Fruit fly (Drosophila melanogaster) whole organism, embryonic: ENCODE results near the gene CG43085.

Experiments used
- Bgb ChIP-seq: fragments of 200-800 bp; sonication (Bioruptor generic); IDR thresholded peaks from 2 replicates; pipeline ENCODE4 v1.3.6; 2022; ENCODE audit warnings: missing biosample characterization, missing genetic modification characterization; ENCODE audit not compliant: partially characterized antibody
- Blimp-1 ChIP-seq: fragments of 200-800 bp; sonication (Bioruptor generic); optimal IDR thresholded peaks from 3 replicates; lab custom pipeline; 2018; ENCODE audit warnings: missing biosample characterization, missing genetic modification characterization, mild to moderate bottlenecking, moderate library complexity, missing genetic modification reagents
- Bteb2 ChIP-seq: fragments of 200-800 bp; sonication (Bioruptor generic); optimal IDR thresholded peaks from 2 replicates; lab custom pipeline; 2016; ENCODE audit warnings: missing biosample characterization, missing genetic modification characterization
- CG10431 ChIP-seq: fragments of 200-800 bp; sonication (Bioruptor generic); optimal IDR thresholded peaks from 3 replicates; lab custom pipeline; 2018; ENCODE audit warnings: missing biosample characterization, mild to moderate bottlenecking, missing genetic modification characterization
- CG10543 ChIP-seq: fragments of 200-800 bp; sonication (Bioruptor generic); optimal IDR thresholded peaks from 3 replicates; lab custom pipeline; 2017; ENCODE audit warnings: missing biosample characterization, mild to moderate bottlenecking, missing genetic modification characterization, moderate library complexity
- CG11504 ChIP-seq: fragments of 200-800 bp; sonication (Bioruptor generic); optimal IDR thresholded peaks from 3 replicates; lab custom pipeline; 2019; ENCODE audit warnings: missing biosample characterization, mild to moderate bottlenecking, missing genetic modification characterization, moderate library complexity
- CG12104 ChIP-seq: fragments of 200-800 bp; sonication (Bioruptor generic); optimal IDR thresholded peaks from 3 replicates; lab custom pipeline; 2016; ENCODE audit warnings: missing biosample characterization, missing genetic modification characterization
- CG12942 ChIP-seq: fragments of 200-800 bp; sonication (Bioruptor generic); optimal IDR thresholded peaks from 3 replicates; lab custom pipeline; 2016; ENCODE audit warnings: missing biosample characterization, missing genetic modification characterization
- CG13775 ChIP-seq: fragments of 200-800 bp; sonication (Bioruptor generic); optimal IDR thresholded peaks from 3 replicates; lab custom pipeline; 2017; ENCODE audit warnings: missing biosample characterization, mild to moderate bottlenecking, missing genetic modification characterization
- CG14860 ChIP-seq: fragments of 200-800 bp; sonication (Bioruptor generic); IDR thresholded peaks from 3 replicates; pipeline ENCODE4 v1.3.6; 2022; ENCODE audit warnings: missing biosample characterization, missing genetic modification characterization; ENCODE audit not compliant: partially characterized antibody
- CG16779 ChIP-seq: fragments of 200-800 bp; sonication (Bioruptor generic); IDR thresholded peaks from 2 replicates; pipeline ENCODE4 v1.3.6; 2022; ENCODE audit warnings: missing biosample characterization, missing genetic modification characterization
- CG16815 ChIP-seq: fragments of 200-800 bp; sonication (Bioruptor generic); optimal IDR thresholded peaks from 3 replicates; lab custom pipeline; 2017; ENCODE audit warnings: missing biosample characterization, mild to moderate bottlenecking, missing genetic modification characterization
- CG2199 ChIP-seq: fragments of 200-800 bp; sonication (Bioruptor generic); IDR thresholded peaks from 3 replicates; pipeline ENCODE4 v1.3.6; 2022; ENCODE audit warnings: missing biosample characterization, missing genetic modification characterization
- CG2712 ChIP-seq: fragments of 200-800 bp; optimal IDR thresholded peaks from 3 replicates; lab custom pipeline; 2019; ENCODE audit warnings: missing biosample characterization, mild to moderate bottlenecking, missing genetic modification characterization, moderate library complexity
- CG3163 ChIP-seq: fragments of 200-800 bp; sonication (Bioruptor generic); optimal IDR thresholded peaks from 3 replicates; lab custom pipeline; 2016; ENCODE audit warnings: missing biosample characterization, missing genetic modification characterization
- CG34422 ChIP-seq: fragments of 200-800 bp; sonication (Bioruptor generic); IDR thresholded peaks from 3 replicates; pipeline ENCODE4 v1.3.6; 2022; ENCODE audit warnings: missing biosample characterization, missing genetic modification characterization
- CG4424 ChIP-seq: fragments of 200-800 bp; sonication (Bioruptor generic); optimal IDR thresholded peaks from 3 replicates; lab custom pipeline; 2016; ENCODE audit warnings: missing biosample characterization, missing genetic modification characterization
- CG4730 ChIP-seq: fragments of 200-800 bp; sonication (Bioruptor generic); IDR thresholded peaks from 2 replicates; pipeline ENCODE4 v1.3.6; 2022; ENCODE audit warnings: missing biosample characterization, missing genetic modification characterization
- CG9797 ChIP-seq: fragments of 200-800 bp; sonication (Bioruptor generic); optimal IDR thresholded peaks from 3 replicates; lab custom pipeline; 2018; ENCODE audit warnings: missing biosample characterization, mild to moderate bottlenecking, missing genetic modification characterization
- CG9932 ChIP-seq: fragments of 200-800 bp; sonication (Bioruptor generic); IDR thresholded peaks from 2 replicates; pipeline ENCODE4 v1.3.6; 2022; ENCODE audit warnings: missing biosample characterization, missing genetic modification characterization
- Drgx ChIP-seq: fragments of 200-800 bp; sonication (Bioruptor generic); IDR thresholded peaks from 2 replicates; pipeline ENCODE4 v1.3.6; 2022; ENCODE audit warnings: missing biosample characterization, missing genetic modification characterization
- Elba2 ChIP-seq: fragments of 200-800 bp; sonication (Bioruptor generic); optimal IDR thresholded peaks from 3 replicates; lab custom pipeline; 2016; ENCODE audit warnings: missing biosample characterization, missing genetic modification characterization
- HmgD ChIP-seq: fragments of 200-800 bp; sonication (Bioruptor generic); optimal IDR thresholded peaks from 3 replicates; lab custom pipeline; 2016; ENCODE audit warnings: missing biosample characterization, missing genetic modification characterization
- Sin3A ChIP-seq: fragments of >200 bp; optimal IDR thresholded peaks from 2 replicates; lab custom pipeline; 2018
- Trl ChIP-seq, 3 experiments: fragments of >200 bp in 2 of 3; fragments of 200-800 bp in 1 of 3; sonication (Bioruptor generic) in 1 of 3; optimal IDR thresholded peaks; 2 replicates in 1 of 3; 3 replicates in 2 of 3; lab custom pipeline; 2016 to 2017; ENCODE audit warnings: missing biosample characterization in 1 of 3, missing genetic modification characterization in 1 of 3
- al ChIP-seq: fragments of 200-800 bp; sonication (Bioruptor generic); IDR thresholded peaks from 2 replicates; pipeline ENCODE4 v1.3.6; 2022; ENCODE audit warnings: missing biosample characterization, missing genetic modification characterization
- amos ChIP-seq: fragments of 200-800 bp; sonication (Bioruptor generic); IDR thresholded peaks from 2 replicates; pipeline ENCODE4 v1.3.6; 2022; ENCODE audit warnings: missing biosample characterization, missing genetic modification characterization; ENCODE audit not compliant: partially characterized antibody
- ci ChIP-seq: fragments of 200-800 bp; sonication (Bioruptor generic); IDR thresholded peaks from 3 replicates; pipeline ENCODE4 v1.3.6; 2022; ENCODE audit warnings: missing biosample characterization, missing genetic modification characterization
- cwo ChIP-seq: fragments of 200-800 bp; sonication (Bioruptor generic); optimal IDR thresholded peaks from 3 replicates; lab custom pipeline; 2017; ENCODE audit warnings: missing biosample characterization, missing genetic modification characterization, mild to moderate bottlenecking, moderate library complexity, missing genetic modification reagents
- dmrt99B ChIP-seq: fragments of 200-800 bp; sonication (Bioruptor generic); optimal IDR thresholded peaks from 2 replicates; lab custom pipeline; 2018; ENCODE audit warnings: missing biosample characterization, mild to moderate bottlenecking, missing genetic modification characterization, moderate library complexity
- ewg ChIP-seq: fragments of 200-800 bp; sonication (Bioruptor generic); optimal IDR thresholded peaks from 3 replicates; lab custom pipeline; 2017; ENCODE audit warnings: mild to moderate bottlenecking, missing biosample characterization, missing genetic modification reagents, missing genetic modification characterization
- gem ChIP-seq: fragments of 200-800 bp; sonication (Bioruptor generic); optimal IDR thresholded peaks from 2 replicates; lab custom pipeline; 2019; ENCODE audit warnings: missing biosample characterization, mild to moderate bottlenecking, missing genetic modification characterization, moderate library complexity
- grau ChIP-seq: fragments of 200-800 bp; optimal IDR thresholded peaks from 3 replicates; lab custom pipeline; 2019; ENCODE audit warnings: missing biosample characterization, mild to moderate bottlenecking, missing genetic modification characterization, moderate library complexity
- gsb ChIP-seq: fragments of 200-800 bp; sonication (Bioruptor generic); IDR thresholded peaks from 2 replicates; pipeline ENCODE4 v1.3.6; 2022; ENCODE audit warnings: missing biosample characterization, missing genetic modification characterization
- ham ChIP-seq: fragments of 200-800 bp; sonication (Bioruptor generic); IDR thresholded peaks from 2 replicates; pipeline ENCODE4 v1.3.6; 2022; ENCODE audit warnings: missing biosample characterization, missing genetic modification characterization
- ind ChIP-seq: fragments of 200-800 bp; sonication (Bioruptor generic); optimal IDR thresholded peaks from 3 replicates; lab custom pipeline; 2016; ENCODE audit warnings: missing biosample characterization, missing genetic modification characterization
- inv ChIP-seq: fragments of 200-800 bp; sonication (Bioruptor generic); IDR thresholded peaks from 2 replicates; pipeline ENCODE4 v1.3.6; 2022; ENCODE audit warnings: missing biosample characterization, missing genetic modification characterization; ENCODE audit not compliant: partially characterized antibody
- lbe ChIP-seq: fragments of 200-800 bp; sonication (Bioruptor generic); optimal IDR thresholded peaks from 2 replicates; lab custom pipeline; 2016; ENCODE audit warnings: missing biosample characterization, mild to moderate bottlenecking, missing genetic modification characterization
- pan ChIP-seq, 4 experiments: fragments of >200 bp in 3 of 4; fragments of 200-800 bp in 1 of 4; sonication (Bioruptor generic) in 1 of 4; optimal IDR thresholded peaks in 3 of 4; IDR thresholded peaks in 1 of 4; 2 replicates each; pipeline versions ENCODE4 v1.3.6 to Lab custom; 2017 to 2022; ENCODE audit warnings: missing biosample characterization in 2 of 4, missing genetic modification characterization in 2 of 4, mixed read lengths in 1 of 4
- pho ChIP-seq: fragments of 200-800 bp; sonication (Bioruptor generic); optimal IDR thresholded peaks from 2 replicates; lab custom pipeline; 2016; ENCODE audit warnings: missing biosample characterization, missing genetic modification characterization
- ranshi ChIP-seq: fragments of 200-800 bp; sonication (Bioruptor generic); IDR thresholded peaks from 2 replicates; pipeline ENCODE4 v1.3.6; 2022; ENCODE audit warnings: missing biosample characterization, missing genetic modification characterization
- rib ChIP-seq: fragments of 200-800 bp; sonication (Bioruptor generic); IDR thresholded peaks from 2 replicates; pipeline ENCODE4 v1.3.6; 2022; ENCODE audit warnings: missing biosample characterization, missing genetic modification characterization
- sd ChIP-seq: fragments of 200-800 bp; sonication (Bioruptor generic); optimal IDR thresholded peaks from 3 replicates; lab custom pipeline; 2018; ENCODE audit warnings: missing biosample characterization, mild to moderate bottlenecking, missing genetic modification characterization, moderate library complexity
- sens-2 ChIP-seq: fragments of 200-800 bp; sonication (Bioruptor generic); IDR thresholded peaks from 2 replicates; pipeline ENCODE4 v1.3.6; 2022; ENCODE audit warnings: missing biosample characterization, missing genetic modification characterization
- sima ChIP-seq: fragments of 200-800 bp; sonication (Bioruptor generic); optimal IDR thresholded peaks from 2 replicates; lab custom pipeline; 2016; ENCODE audit warnings: missing biosample characterization, missing genetic modification characterization
- slp2 ChIP-seq: fragments of 200-800 bp; sonication (Bioruptor generic); optimal IDR thresholded peaks from 2 replicates; lab custom pipeline; 2016; ENCODE audit warnings: missing biosample characterization, missing genetic modification characterization
- toy ChIP-seq: fragments of 200-800 bp; sonication (Bioruptor generic); IDR thresholded peaks from 2 replicates; pipeline ENCODE4 v1.3.6; 2022; ENCODE audit warnings: missing biosample characterization, missing genetic modification characterization
- trh ChIP-seq: fragments of 200-800 bp; sonication (Bioruptor generic); optimal IDR thresholded peaks from 2 replicates; lab custom pipeline; 2016; ENCODE audit warnings: missing biosample characterization, missing genetic modification characterization
- twi ChIP-seq: fragments of 200-800 bp; optimal IDR thresholded peaks from 2 replicates; lab custom pipeline; 2019; ENCODE audit warnings: missing biosample characterization, mild to moderate bottlenecking, missing genetic modification characterization, moderate library complexity
- wdn ChIP-seq: fragments of 200-800 bp; sonication (Bioruptor generic); IDR thresholded peaks from 2 replicates; pipeline ENCODE4 v1.3.6; 2022; ENCODE audit warnings: missing biosample characterization, missing genetic modification characterization

CG43085 gene

DNA sequence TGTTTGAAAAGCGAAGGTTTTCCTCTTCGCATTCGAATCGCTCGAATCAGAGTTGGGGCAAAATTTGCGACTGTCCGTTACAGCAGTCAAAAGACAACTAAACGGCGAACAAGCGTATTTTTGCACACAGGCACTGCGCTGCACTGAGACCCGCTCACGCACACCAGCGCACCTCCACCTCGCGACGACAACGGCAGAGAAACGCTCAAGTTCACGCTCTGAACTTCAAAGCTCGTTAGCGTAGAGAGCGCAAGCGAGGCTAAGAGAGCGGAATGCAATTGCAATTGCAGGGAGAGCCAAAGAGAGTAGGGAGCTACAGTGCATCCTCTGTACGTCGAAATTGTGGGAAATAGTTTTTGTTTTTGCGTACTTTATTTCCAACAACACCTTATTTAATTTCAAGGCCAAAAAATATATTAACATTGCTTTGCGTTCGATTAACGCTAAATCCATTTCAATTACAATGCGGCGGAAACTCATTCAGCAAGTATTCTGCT is 27.3 kb downstream of the CG43085 start, which contains the start of gene Eip74EF (continued):
- TF ChIP-seq CG10543 (GFP tag; lab: Kevin White, UChicago) = peak; percentile 12
- no peak for TF ChIP-seq CG12104 (GFP tag; lab: Kevin White, UChicago)
- no peak for TF ChIP-seq CG34422
- no peak for TF ChIP-seq CG16815 (GFP tag; lab: Kevin White, UChicago)
- TF ChIP-seq Blimp-1 (GFP tag; lab: Kevin White, UChicago) = peak; percentile 18
- no peak for TF ChIP-seq ewg (GFP tag; lab: Kevin White, UChicago)
- no peak for TF ChIP-seq CG9797 (GFP tag; lab: Kevin White, UChicago)
- peak; percentile 3 for TF ChIP-seq CG2712 (tag; lab: Kevin White, UChicago)
- TF ChIP-seq CG11504 = peak; percentile 20
- TF ChIP-seq ind = peak; percentile 1
- no peak for TF ChIP-seq CG13775 (GFP tag; lab: Kevin White, UChicago)
- no peak for TF ChIP-seq sima (GFP tag; lab: Kevin White, UChicago)
- TF ChIP-seq Trl (optimal IDR thresholded peaks at IDR 0.05; lab: Kevin White, UChicago) = peak; percentile 80
- no peak for TF ChIP-seq Trl (GFP tag; optimal IDR thresholded peaks at IDR 0.05; lab: Kevin White, UChicago)
- TF ChIP-seq Bgb (GFP tag; lab: Robert Waterston, UW) = no peak
- no peak for TF ChIP-seq pho (GFP tag; lab: Kevin White, UChicago)
- TF ChIP-seq cwo (GFP tag; lab: Kevin White, UChicago) = no peak
- no peak for TF ChIP-seq CG2199
- no peak for TF ChIP-seq Bteb2 (GFP tag; lab: Kevin White, UChicago)
- peak; percentile 79 for TF ChIP-seq Drgx (GFP tag; lab: Robert Waterston, UW)
- TF ChIP-seq trh (GFP tag; lab: Kevin White, UChicago) = no peak
- TF ChIP-seq al (GFP tag; lab: Robert Waterston, UW) = no peak
- peak; percentile 7; the same call in 1 of the 2 replicates for TF ChIP-seq amos (GFP tag; lab: Robert Waterston, UW)
- peak; percentile 10 for TF ChIP-seq sd (tag; lab: Kevin White, UChicago)
- peak; percentile 5 for TF ChIP-seq CG4424 (GFP tag; lab: Kevin White, UChicago)
- TF ChIP-seq CG4730 (GFP tag; lab: Robert Waterston, UW) = no peak
- TF ChIP-seq gsb (GFP tag; lab: Robert Waterston, UW) = 0 out of 2 replicates have a peak, but pooled peaks have one; percentile 26
- no peak for TF ChIP-seq twi (tag; lab: Kevin White, UChicago)
- no peak for TF ChIP-seq pan (optimal IDR thresholded peaks at IDR 0.05; lab: Kevin White, UChicago)
- peak in 1 of 2 experiments; percentile 14 for TF ChIP-seq pan (GFP tag; optimal IDR thresholded peaks at IDR 0.05 in 1 of 2, IDR thresholded peaks at IDR 0.05 in 1 of 2)
- no peak for TF ChIP-seq CG16779 (GFP tag; lab: Robert Waterston, UW)
- peak; percentile 80 for TF ChIP-seq grau
- TF ChIP-seq gem = peak; percentile 15
- no peak for TF ChIP-seq CG9932 (GFP tag; lab: Robert Waterston, UW)
- 0 out of 2 replicates have a peak, but pooled peaks have one; percentile 22 for TF ChIP-seq inv
- no peak for TF ChIP-seq Elba2 (GFP tag; lab: Kevin White, UChicago)
- TF ChIP-seq lbe (GFP tag; lab: Kevin White, UChicago) = peak; percentile 76
- peak; percentile 62; the same call in 1 of the 2 replicates for TF ChIP-seq rib
- TF ChIP-seq CG14860 (GFP tag; lab: Robert Waterston, UW) = no peak
- no peak for TF ChIP-seq ham
- no peak for TF ChIP-seq HmgD (GFP tag; lab: Kevin White, UChicago)
- TF ChIP-seq wdn (GFP tag; lab: Robert Waterston, UW) = no peak
- no peak for TF ChIP-seq CG10431 (GFP tag; lab: Kevin White, UChicago)
- peak; percentile 11 for TF ChIP-seq dmrt99B
- no peak for TF ChIP-seq CG12942 (GFP tag; lab: Kevin White, UChicago)
- TF ChIP-seq CG3163 = peak; percentile 89
- peak; percentile 20; the same call in 1 of the 2 replicates for TF ChIP-seq sens-2 (GFP tag; lab: Robert Waterston, UW)
- TF ChIP-seq slp2 (GFP tag; lab: Kevin White, UChicago) = no peak
- TF ChIP-seq Sin3A = no peak
- 0 out of 2 replicates have a peak, but pooled peaks have one; percentile 8 for TF ChIP-seq ranshi (GFP tag; lab: Robert Waterston, UW)
- peak; percentile 63 for TF ChIP-seq ci (GFP tag; lab: Robert Waterston, UW)
- TF ChIP-seq toy (GFP tag; lab: Robert Waterston, UW) = no peak
